Worm (Caenorhabditis elegans): ENCODE measurements around the gene slc-36.5.

slc-36.5 gene

ce11 chrII:6845006-6845459, 31.8 kb downstream of the slc-36.5 start (continued):
- no peak for TF ChIP-seq arid-1 (GFP tag; conservative IDR thresholded peaks at IDR 0.05)
- no peak for TF ChIP-seq aly-2 (tag; optimal IDR thresholded peaks at IDR 0.05)
- no peak for TF ChIP-seq fkh-10 (GFP tag; optimal IDR thresholded peaks at IDR 0.05)
- TF ChIP-seq nhr-28 (tag; optimal IDR thresholded peaks at IDR 0.05) = peak; percentile 53

- TF ChIP-seq unc-130 (GFP tag; optimal IDR thresholded peaks at IDR 0.05) = no peak
- TF ChIP-seq nhr-28 (tag; optimal IDR thresholded peaks at IDR 0.05) = no peak
- TF ChIP-seq lin-29 (GFP tag; IDR thresholded peaks at IDR 0.05) = no peak
- peak; percentile 47 for TF ChIP-seq hlh-30 (tag; optimal IDR thresholded peaks at IDR 0.05; ENCODE audit: insufficient read depth)
- peak; percentile 12 for TF ChIP-seq aha-1 (tag)
- TF ChIP-seq hlh-11 (tag; optimal IDR thresholded peaks at IDR 0.05) = no peak
- no peak for TF ChIP-seq hif-1 (tag; optimal IDR thresholded peaks at IDR 0.05)
- no peak for TF ChIP-seq madf-5 (GFP tag; IDR thresholded peaks at IDR 0.05)
- peak; percentile 42 for TF ChIP-seq ces-1 (GFP tag; optimal IDR thresholded peaks at IDR 0.05)
- TF ChIP-seq sdz-12 (GFP tag; optimal IDR thresholded peaks at IDR 0.05) = no peak
- TF ChIP-seq ceh-20 (GFP tag; IDR thresholded peaks at IDR 0.05) = no peak
- no peak for TF ChIP-seq nhr-42 (GFP tag; IDR thresholded peaks at IDR 0.05)
- no peak for TF ChIP-seq aly-2 (tag; optimal IDR thresholded peaks at IDR 0.05)
- peak; percentile 45 for TF ChIP-seq mes-2 (tag; optimal IDR thresholded peaks at IDR 0.05; ENCODE audit: poor library complexity, severe bottlenecking)
- no peak for TF ChIP-seq hmg-1.1 (GFP tag; IDR thresholded peaks at IDR 0.05)
- TF ChIP-seq rbr-2 (tag; optimal IDR thresholded peaks at IDR 0.05) = no peak
- peak in 1 of 2 experiments; percentile 18 for TF ChIP-seq lsy-2 (tag; optimal IDR thresholded peaks at IDR 0.05)
- peak; percentile 48 for TF ChIP-seq ceh-28 (tag; optimal IDR thresholded peaks at IDR 0.05)
- TF ChIP-seq unc-62 (GFP tag; optimal IDR thresholded peaks at IDR 0.05 in 1 of 2) = peak in 1 of 2 experiments; percentile 84
- TF ChIP-seq unc-62 (tag; optimal IDR thresholded peaks at IDR 0.05) = no peak
- peak; percentile 36 for TF ChIP-seq dve-1 (tag; optimal IDR thresholded peaks at IDR 0.05; ENCODE audit: insufficient read depth)
- TF ChIP-seq ztf-7 (tag; optimal IDR thresholded peaks at IDR 0.05) = no peak
- TF ChIP-seq zip-2 (tag; optimal IDR thresholded peaks at IDR 0.05) = no peak
- no peak for TF ChIP-seq ceh-62 (tag; optimal IDR thresholded peaks at IDR 0.05)
- no peak for TF ChIP-seq egl-43 (GFP tag; IDR thresholded peaks at IDR 0.05)
- no peak for TF ChIP-seq attf-4 (tag; optimal IDR thresholded peaks at IDR 0.05)
These were observed 32.4 kb downstream of the slc-36.5 start for ce11 chrII:6844227-6845005.

ce11 chrII:6843680-6844079, 33.2 kb downstream of the slc-36.5 start:
- TF ChIP-seq php-3 (GFP tag; IDR thresholded peaks at IDR 0.05) = 0 out of 2 replicates have a peak, but pooled peaks have one; percentile 8
- TF ChIP-seq madf-5 (GFP tag; IDR thresholded peaks at IDR 0.05) = no peak
- TF ChIP-seq tra-1 (GFP tag; IDR thresholded peaks at IDR 0.05) = 0 out of 2 replicates have a peak, but pooled peaks have one; percentile 37
- peak in 1 of 2 experiments; percentile 76 for TF ChIP-seq unc-62 (GFP tag; optimal IDR thresholded peaks at IDR 0.05 in 1 of 2)
- TF ChIP-seq unc-62 (tag; optimal IDR thresholded peaks at IDR 0.05) = no peak
- 0 out of 2 replicates have a peak, but pooled peaks have one; percentile 7 for TF ChIP-seq egl-43 (GFP tag; IDR thresholded peaks at IDR 0.05)
- no peak for TF ChIP-seq zip-11 (GFP tag; IDR thresholded peaks at IDR 0.05)
- TF ChIP-seq tag-97 (GFP tag; IDR thresholded peaks at IDR 0.05) = no peak
- peak; percentile 29; the same call in 1 of the 2 replicates for TF ChIP-seq hmg-1.1 (GFP tag; IDR thresholded peaks at IDR 0.05)
- TF ChIP-seq vab-7 (GFP tag; IDR thresholded peaks at IDR 0.05) = no peak
- TF ChIP-seq ama-1 (optimal IDR thresholded peaks at IDR 0.05) = no peak
- TF ChIP-seq mes-2 (tag; optimal IDR thresholded peaks at IDR 0.05; ENCODE audit: poor library complexity, severe bottlenecking) = peak; percentile 47
- no peak for TF ChIP-seq lim-7 (GFP tag; IDR thresholded peaks at IDR 0.05)
- TF ChIP-seq daf-8 (GFP tag; IDR thresholded peaks at IDR 0.05) = no peak
- no peak for TF ChIP-seq nhr-76 (tag; optimal IDR thresholded peaks at IDR 0.05)
- TF ChIP-seq unc-130 (GFP tag; optimal IDR thresholded peaks at IDR 0.05) = no peak
- no peak for TF ChIP-seq F10B5.3 (tag; optimal IDR thresholded peaks at IDR 0.05)
- 0 out of 2 replicates have a peak, but pooled peaks have one; percentile 23 for TF ChIP-seq dmd-8 (GFP tag; IDR thresholded peaks at IDR 0.05)
- no peak for TF ChIP-seq mxl-2 (GFP tag; conservative IDR thresholded peaks at IDR 0.05)
- no peak for TF ChIP-seq mdl-1 (tag; optimal IDR thresholded peaks at IDR 0.05)
- no peak for TF ChIP-seq aly-2 (tag; optimal IDR thresholded peaks at IDR 0.05)
- TF ChIP-seq daf-16 (GFP tag; optimal IDR thresholded peaks at IDR 0.05) = no peak
- no peak for TF ChIP-seq daf-16 (tag; optimal IDR thresholded peaks at IDR 0.05)
- no peak for TF ChIP-seq nhr-11 (tag; optimal IDR thresholded peaks at IDR 0.05)
- TF ChIP-seq spr-3 (GFP tag; optimal IDR thresholded peaks at IDR 0.05) = no peak
- TF ChIP-seq nhr-41 (GFP tag; IDR thresholded peaks at IDR 0.05) = peak; percentile 10; the same call in 1 of the 2 replicates
